Worm (Caenorhabditis elegans): Measurements from ENCODE around the gene K06A9.3.

K06A9.3 gene

DNA sequence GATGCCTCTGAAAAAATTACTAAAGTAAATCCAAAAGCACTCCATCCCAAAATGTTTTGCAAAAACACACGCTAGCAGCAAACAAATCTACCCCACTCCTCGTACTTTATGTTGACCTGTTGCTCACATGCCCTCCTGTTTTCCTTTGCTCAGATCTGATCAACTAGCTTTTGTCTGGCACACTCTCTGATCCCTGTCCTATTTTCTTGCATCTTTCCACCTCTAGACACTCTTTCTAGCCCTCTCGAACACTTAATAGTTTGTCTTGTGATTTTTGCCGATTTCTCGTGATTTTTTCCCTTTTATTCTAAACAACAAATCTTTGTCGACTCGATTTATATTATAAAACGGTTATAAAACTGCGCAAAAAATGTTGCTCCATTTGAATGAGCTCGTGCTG is 977 bp upstream of the K06A9.3 start, which contains the start of gene K06A9.2:
Gene K06A9.2 (plus strand): TSS at position 229 of the 400 bp plus-strand sequence.
- peak; percentile 29 for TF ChIP-seq nfya-1 (tag; optimal IDR thresholded peaks at IDR 0.05; ENCODE audit: insufficient read depth)
- TF ChIP-seq daf-12 (tag; optimal IDR thresholded peaks at IDR 0.05), result no peak
- peak; percentile 42 for TF ChIP-seq nhr-11 (tag; optimal IDR thresholded peaks at IDR 0.05)
- no peak for TF ChIP-seq ama-1 (optimal IDR thresholded peaks at IDR 0.05)
- TF ChIP-seq pha-4 (tag; optimal IDR thresholded peaks at IDR 0.05), result peak; percentile 83

DNA sequence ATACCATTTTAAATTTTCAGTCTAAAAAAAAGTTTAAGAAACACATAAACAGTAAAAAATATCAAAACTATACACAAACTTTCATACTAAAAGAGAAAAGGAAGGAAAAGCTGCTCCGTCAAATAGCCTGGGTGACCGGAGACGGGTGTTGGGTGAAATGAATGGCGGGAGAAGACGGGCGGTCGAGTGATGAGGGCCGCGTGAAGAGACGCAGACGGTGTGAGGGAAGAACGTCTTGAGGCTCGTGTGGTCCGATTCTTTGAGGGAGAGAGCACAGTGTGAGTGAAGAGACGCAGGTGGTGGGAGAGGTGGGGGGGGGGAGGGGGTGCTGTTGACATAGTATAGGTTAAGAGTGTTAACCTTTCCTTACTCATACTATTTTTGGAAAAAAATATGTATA is 6.1 kb downstream of the K06A9.3 start:
- TF ChIP-seq hmg-11 (tag; optimal IDR thresholded peaks at IDR 0.05) (peak; percentile 53), lin-39 (tag; optimal IDR thresholded peaks at IDR 0.05) (peak; percentile 24), nfya-1 (tag; optimal IDR thresholded peaks at IDR 0.05; ENCODE audit: insufficient read depth) (peak; percentile 55), pha-4 (tag; optimal IDR thresholded peaks at IDR 0.05) (peak; percentile 27), fkh-2 (tag; optimal IDR thresholded peaks at IDR 0.05) (no peak)

DNA sequence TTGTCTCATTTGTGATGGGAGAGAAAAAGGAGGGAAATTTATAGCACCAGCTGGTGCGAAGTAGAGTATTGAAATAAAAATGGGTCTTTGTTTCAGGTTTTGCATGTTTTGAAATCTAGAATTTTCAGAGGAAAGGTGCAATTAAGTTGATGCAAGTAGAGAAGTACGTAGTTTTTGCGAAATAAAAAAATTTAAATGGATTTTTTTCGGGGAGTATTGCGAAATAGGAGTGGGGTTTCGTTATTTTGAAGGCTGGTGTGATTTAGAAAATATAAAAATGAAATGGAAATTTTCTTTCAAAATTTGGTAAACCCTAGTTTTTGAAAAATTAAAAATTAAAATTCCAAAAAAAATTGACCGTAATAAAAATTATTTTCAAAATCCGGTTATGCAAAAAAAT is 7.1 kb downstream of the K06A9.3 start:
- no peak for TF ChIP-seq nhr-23 (tag; optimal IDR thresholded peaks at IDR 0.05)
- no peak for TF ChIP-seq lin-15B (tag; optimal IDR thresholded peaks at IDR 0.05)
- no peak for TF ChIP-seq unc-62 (GFP tag; optimal IDR thresholded peaks at IDR 0.05)
- TF ChIP-seq ceh-28 (tag; optimal IDR thresholded peaks at IDR 0.05), result no peak
- TF ChIP-seq nhr-25 (tag; optimal IDR thresholded peaks at IDR 0.05), result no peak
- TF ChIP-seq lsy-12 (tag; optimal IDR thresholded peaks at IDR 0.05), result no peak
- TF ChIP-seq pqm-1 (tag; optimal IDR thresholded peaks at IDR 0.05), result no peak

DNA sequence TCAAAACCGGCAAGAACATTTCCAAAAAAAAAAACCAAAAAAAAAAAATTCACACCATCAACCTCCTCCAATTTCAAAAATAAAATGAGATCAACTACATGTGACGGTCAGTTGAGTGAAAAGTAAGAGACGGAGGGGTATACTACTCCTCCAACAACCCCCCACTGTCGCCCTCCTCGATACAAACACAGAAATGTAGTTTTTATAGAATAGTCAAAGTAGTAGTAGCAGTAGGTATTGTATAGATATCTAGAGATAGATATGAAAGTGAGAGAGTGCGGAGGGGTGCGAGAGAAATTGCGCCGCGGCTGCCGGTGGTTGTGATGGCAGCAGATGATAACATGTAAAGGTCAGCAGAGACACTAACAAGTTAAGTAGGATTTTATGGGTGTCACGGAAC is 7.8 kb downstream of the K06A9.3 start:
- TF ChIP-seq ceh-9 (tag; optimal IDR thresholded peaks at IDR 0.05) (no peak), nhr-23 (tag; optimal IDR thresholded peaks at IDR 0.05) (peak; percentile 26), mdl-1 (tag; optimal IDR thresholded peaks at IDR 0.05) (no peak), hmg-11 (tag; optimal IDR thresholded peaks at IDR 0.05) (peak; percentile 14), nhr-25 (tag; optimal IDR thresholded peaks at IDR 0.05) (peak; percentile 35), ceh-82 (tag; optimal IDR thresholded peaks at IDR 0.05) (no peak), egl-27 (tag; optimal IDR thresholded peaks at IDR 0.05) (no peak), fkh-10 (GFP tag; optimal IDR thresholded peaks at IDR 0.05) (no peak), elt-1 (tag; optimal IDR thresholded peaks at IDR 0.05) (peak; percentile 64)

DNA sequence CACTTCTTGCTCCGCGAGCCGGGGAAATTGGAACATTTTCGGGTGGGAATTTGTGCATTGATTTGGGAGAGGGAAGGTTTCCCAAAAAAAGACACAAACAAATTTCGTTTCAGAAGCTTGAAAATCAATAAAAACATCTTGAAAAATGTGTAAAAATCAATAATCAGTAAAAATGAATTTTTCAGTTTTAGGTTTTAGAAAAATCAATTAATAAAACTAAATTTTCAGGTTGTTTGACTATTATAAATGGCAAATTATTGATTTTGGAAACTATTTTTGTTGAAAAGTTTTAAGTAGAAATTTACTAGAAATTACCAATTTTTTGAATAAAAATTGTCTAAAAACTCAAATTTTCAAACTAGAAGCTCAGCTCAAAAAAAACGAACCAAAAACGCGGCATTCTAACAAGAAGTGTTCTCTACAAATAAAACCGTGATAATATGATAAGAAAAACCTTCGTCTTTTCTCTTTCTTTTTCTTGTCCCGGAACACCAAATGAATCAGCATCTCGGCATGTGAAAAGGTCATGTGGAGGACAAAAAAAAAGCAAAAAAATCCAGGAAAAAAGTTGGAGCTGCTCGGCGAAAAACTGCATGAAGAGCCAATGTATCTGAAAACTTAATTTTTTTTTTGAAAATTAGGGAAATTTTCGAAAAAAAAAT is 9.5 kb downstream of the K06A9.3 start:
- no peak for TF ChIP-seq ceh-82 (tag; optimal IDR thresholded peaks at IDR 0.05)
- TF ChIP-seq ceh-28 (tag; optimal IDR thresholded peaks at IDR 0.05), result peak; percentile 60

DNA sequence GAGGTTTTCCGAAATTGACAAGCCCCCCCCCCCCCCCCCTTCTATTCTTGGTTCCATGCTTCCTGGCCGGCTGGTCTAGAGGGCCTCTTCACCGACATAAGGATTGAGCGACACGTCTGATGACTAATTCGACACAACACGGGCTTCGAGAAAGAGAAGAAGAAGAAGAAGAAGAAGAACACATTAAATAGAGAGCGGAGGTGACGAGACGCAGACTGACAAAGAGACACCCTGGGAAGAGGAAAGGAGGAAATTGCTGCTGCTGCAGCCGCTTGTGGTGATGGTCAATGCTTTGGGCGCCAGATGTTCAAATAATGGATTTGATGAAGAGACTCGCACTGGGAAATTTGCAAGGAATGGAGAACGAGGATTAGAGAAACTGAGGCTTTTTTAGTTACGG is 10.6 kb downstream of the K06A9.3 start:
- TF ChIP-seq mdl-1 (tag; optimal IDR thresholded peaks at IDR 0.05), result no peak
- no peak for TF ChIP-seq fkh-2 (tag; optimal IDR thresholded peaks at IDR 0.05)
- peak; percentile 26 for TF ChIP-seq ama-1 (optimal IDR thresholded peaks at IDR 0.05)
- no peak for TF ChIP-seq unc-39 (tag; optimal IDR thresholded peaks at IDR 0.05)
- TF ChIP-seq zag-1 (tag; optimal IDR thresholded peaks at IDR 0.05), result no peak
- no peak for TF ChIP-seq egl-27 (tag; optimal IDR thresholded peaks at IDR 0.05)
- TF ChIP-seq nhr-28 (tag; optimal IDR thresholded peaks at IDR 0.05), result no peak
- peak; percentile 59 for TF ChIP-seq nfya-1 (tag; optimal IDR thresholded peaks at IDR 0.05; ENCODE audit: insufficient read depth)
- no peak for TF ChIP-seq unc-62 (GFP tag; optimal IDR thresholded peaks at IDR 0.05)
- TF ChIP-seq ceh-16 (tag; optimal IDR thresholded peaks at IDR 0.05), result no peak
- no peak for TF ChIP-seq elt-3 (tag; optimal IDR thresholded peaks at IDR 0.05)
- TF ChIP-seq ceh-28 (tag; optimal IDR thresholded peaks at IDR 0.05), result no peak
- no peak for TF ChIP-seq ztf-4 (tag; optimal IDR thresholded peaks at IDR 0.05)
- no peak for TF ChIP-seq lin-15B (tag; optimal IDR thresholded peaks at IDR 0.05)
- no peak for TF ChIP-seq fkh-10 (GFP tag; optimal IDR thresholded peaks at IDR 0.05)
- TF ChIP-seq snpc-4 (tag; optimal IDR thresholded peaks at IDR 0.05), result no peak
- no peak for TF ChIP-seq nhr-76 (tag; optimal IDR thresholded peaks at IDR 0.05)
- TF ChIP-seq lsy-12 (tag; optimal IDR thresholded peaks at IDR 0.05), result peak; percentile 41
- peak; percentile 34 for TF ChIP-seq pha-4 (tag; optimal IDR thresholded peaks at IDR 0.05)
- no peak for TF ChIP-seq skn-1 (tag; optimal IDR thresholded peaks at IDR 0.05)
- no peak for TF ChIP-seq mml-1 (tag; optimal IDR thresholded peaks at IDR 0.05)
- no peak for TF ChIP-seq eor-1 (tag; optimal IDR thresholded peaks at IDR 0.05)
- TF ChIP-seq hmg-11 (tag; optimal IDR thresholded peaks at IDR 0.05), result peak; percentile 44
- TF ChIP-seq ceh-82 (tag; optimal IDR thresholded peaks at IDR 0.05), result no peak
- TF ChIP-seq nhr-23 (tag; optimal IDR thresholded peaks at IDR 0.05), result peak; percentile 62
- peak; percentile 64 for TF ChIP-seq egl-5 (tag; optimal IDR thresholded peaks at IDR 0.05)
- no peak for TF ChIP-seq R02D3.7 (tag; optimal IDR thresholded peaks at IDR 0.05)
- peak; percentile 19 for TF ChIP-seq nhr-25 (tag; optimal IDR thresholded peaks at IDR 0.05)
- TF ChIP-seq tbx-2 (tag; optimal IDR thresholded peaks at IDR 0.05), result no peak
- peak; percentile 84 for TF ChIP-seq lin-39 (tag; optimal IDR thresholded peaks at IDR 0.05)
- no peak for TF ChIP-seq elt-1 (tag; optimal IDR thresholded peaks at IDR 0.05)

All from whole organism, L3 larva.